Worm (Caenorhabditis elegans) whole organism, L2 larva: ENCODE data around the gene pek-1.

Experiments used
- C34F6.9 ChIP-seq: fragments of 150-350 bp; optimal IDR thresholded peaks from 2 replicates; lab custom pipeline; 2014; ENCODE audit warnings: missing biosample characterization, missing genetic modification characterization
- R02D3.7 ChIP-seq: fragments of 150-350 bp; optimal IDR thresholded peaks from 2 replicates; lab custom pipeline; 2014; ENCODE audit warnings: missing biosample characterization, missing genetic modification characterization
- Y55F3AM.14 ChIP-seq: fragments of 200-800 bp; sonication (Bioruptor generic); optimal IDR thresholded peaks from 2 replicates; lab custom pipeline; 2018; ENCODE audit warnings: mild to moderate bottlenecking, missing genetic modification characterization, missing compliant biosample characterization
- ZK546.5 ChIP-seq: sonication (generic microtip); optimal IDR thresholded peaks from 2 replicates; lab custom pipeline; 2017; ENCODE audit warnings: missing biosample characterization, missing genetic modification characterization
- aly-2 ChIP-seq: fragments of 150-350 bp; optimal IDR thresholded peaks from 2 replicates; lab custom pipeline; 2014; ENCODE audit warnings: missing biosample characterization, missing genetic modification characterization
- ama-1 ChIP-seq: fragments of 150-350 bp; optimal IDR thresholded peaks from 2 replicates; lab custom pipeline; 2018; ENCODE audit warnings: inconsistent platforms
- blmp-1 ChIP-seq: sonication (generic microtip); optimal IDR thresholded peaks from 2 replicates; lab custom pipeline; 2017; ENCODE audit warnings: missing genetic modification characterization, mild to moderate bottlenecking, missing compliant biosample characterization, antibody characterized with exemption, moderate library complexity; ENCODE audit not compliant: insufficient read depth
- ceh-16 ChIP-seq: fragments of 150-350 bp; optimal IDR thresholded peaks from 2 replicates; lab custom pipeline; 2014; ENCODE audit warnings: missing biosample characterization, missing genetic modification characterization
- ceh-82 ChIP-seq: fragments of 150-350 bp; optimal IDR thresholded peaks from 2 replicates; lab custom pipeline; 2014; ENCODE audit warnings: missing biosample characterization, missing genetic modification characterization
- crh-2 ChIP-seq: sonication (generic microtip); optimal IDR thresholded peaks from 2 replicates; lab custom pipeline; 2017; ENCODE audit warnings: missing biosample characterization, missing genetic modification characterization
- dmd-4 ChIP-seq: sonication (generic microtip); optimal IDR thresholded peaks from 2 replicates; lab custom pipeline; 2017; ENCODE audit warnings: missing biosample characterization, missing genetic modification characterization
- egl-27 ChIP-seq: sonication (generic microtip); optimal IDR thresholded peaks from 3 replicates; lab custom pipeline; 2017; ENCODE audit warnings: missing biosample characterization, missing genetic modification reagents, missing genetic modification characterization
- elt-3 ChIP-seq: sonication (generic microtip); optimal IDR thresholded peaks from 2 replicates; lab custom pipeline; 2017; ENCODE audit warnings: missing biosample characterization, missing genetic modification characterization
- fos-1 ChIP-seq: fragments of 150-350 bp; optimal IDR thresholded peaks from 2 replicates; lab custom pipeline; 2014; ENCODE audit warnings: missing biosample characterization, missing genetic modification characterization
- gmeb-1 ChIP-seq: fragments of 150-350 bp; optimal IDR thresholded peaks from 2 replicates; lab custom pipeline; 2014; ENCODE audit warnings: missing biosample characterization, missing genetic modification characterization
- mdl-1 ChIP-seq, 2 experiments: fragments of 150-350 bp in 1 of 2; sonication (generic microtip) in 1 of 2; optimal IDR thresholded peaks; 2 replicates each; lab custom pipeline; 2017; ENCODE audit warnings: missing biosample characterization in 2 of 2, missing genetic modification characterization in 2 of 2
- nhr-10 ChIP-seq: sonication (generic microtip); optimal IDR thresholded peaks from 2 replicates; lab custom pipeline; 2017; ENCODE audit warnings: missing biosample characterization, missing genetic modification characterization
- nhr-12 ChIP-seq: fragments of 150-350 bp; optimal IDR thresholded peaks from 2 replicates; lab custom pipeline; 2014; ENCODE audit warnings: missing biosample characterization, missing genetic modification characterization
- nhr-129 ChIP-seq: fragments of 150-350 bp; optimal IDR thresholded peaks from 2 replicates; lab custom pipeline; 2014; ENCODE audit warnings: missing biosample characterization, missing genetic modification characterization
- nhr-23 ChIP-seq: fragments of 150-350 bp; optimal IDR thresholded peaks from 2 replicates; lab custom pipeline; 2014; ENCODE audit warnings: missing biosample characterization, missing genetic modification reagents, missing genetic modification characterization
- nhr-237 ChIP-seq: fragments of 150-350 bp; optimal IDR thresholded peaks from 2 replicates; lab custom pipeline; 2014; ENCODE audit warnings: missing biosample characterization, missing genetic modification characterization
- nhr-25 ChIP-seq: fragments of 150-350 bp; sonication (generic microtip); optimal IDR thresholded peaks from 3 replicates; lab custom pipeline; 2014; ENCODE audit warnings: missing biosample characterization, missing genetic modification characterization
- nhr-6 ChIP-seq: fragments of 150-350 bp; optimal IDR thresholded peaks from 2 replicates; lab custom pipeline; 2014; ENCODE audit warnings: missing biosample characterization, missing genetic modification characterization
- peb-1 ChIP-seq: fragments of 150-350 bp; optimal IDR thresholded peaks from 2 replicates; lab custom pipeline; 2014; ENCODE audit warnings: missing biosample characterization, missing genetic modification characterization
- sem-4 ChIP-seq: fragments of 150-350 bp; optimal IDR thresholded peaks from 2 replicates; lab custom pipeline; 2014; ENCODE audit warnings: missing biosample characterization, missing genetic modification reagents, missing genetic modification characterization
- sma-9 ChIP-seq, 2 experiments: fragments of 150-350 bp in 1 of 2; sonication (generic microtip) in 1 of 2; optimal IDR thresholded peaks; 2 replicates each; lab custom pipeline; 2014 to 2016; ENCODE audit warnings: missing genetic modification characterization in 2 of 2, mild to moderate bottlenecking in 1 of 2, missing biosample characterization in 1 of 2, missing compliant biosample characterization in 1 of 2, missing genetic modification reagents in 1 of 2, moderate library complexity in 1 of 2
- snpc-4 ChIP-seq: fragments of 150-350 bp; optimal IDR thresholded peaks from 2 replicates; lab custom pipeline; 2014; ENCODE audit warnings: missing biosample characterization, missing genetic modification characterization
- unc-39 ChIP-seq: fragments of 150-350 bp; optimal IDR thresholded peaks from 2 replicates; lab custom pipeline; 2014; ENCODE audit warnings: missing biosample characterization, missing genetic modification characterization
- unc-55 ChIP-seq: fragments of 150-350 bp; sonication (generic microtip); optimal IDR thresholded peaks from 3 replicates; lab custom pipeline; 2014; ENCODE audit warnings: missing biosample characterization, missing genetic modification reagents, missing genetic modification characterization
- zag-1 ChIP-seq: fragments of 150-350 bp; optimal IDR thresholded peaks from 2 replicates; lab custom pipeline; 2014; ENCODE audit warnings: missing biosample characterization, missing genetic modification characterization
- ztf-1 ChIP-seq: fragments of 200-800 bp; sonication (Bioruptor generic); conservative IDR thresholded peaks from 2 replicates; pipeline ENCODE4 v1.3.6; 2022; ENCODE audit warnings: missing genetic modification characterization, missing compliant biosample characterization
- ztf-11 ChIP-seq: sonication (generic microtip); optimal IDR thresholded peaks from 2 replicates; lab custom pipeline; 2017; ENCODE audit warnings: missing biosample characterization, missing genetic modification characterization
- ztf-4 ChIP-seq: fragments of 150-350 bp; optimal IDR thresholded peaks from 2 replicates; lab custom pipeline; 2014; ENCODE audit warnings: missing biosample characterization, missing genetic modification characterization

The pek-1 gene

ce11 chrX:11462112-11462511 is 47.4 kb upstream of the pek-1 start:
- TF ChIP-seq sma-9 (GFP tag; optimal IDR thresholded peaks at IDR 0.05; lab: Kevin White, UChicago) = peak; percentile 29
- no peak for TF ChIP-seq sma-9 (tag; optimal IDR thresholded peaks at IDR 0.05; lab: Kevin White, UChicago)
- no peak for TF ChIP-seq ZK546.5 (tag; lab: Kevin White, UChicago)
- TF ChIP-seq C34F6.9 (tag; lab: Kevin White, UChicago) = no peak
- TF ChIP-seq egl-27 = no peak
- TF ChIP-seq ztf-4 (tag; lab: Kevin White, UChicago) = no peak
- no peak for TF ChIP-seq ama-1 (lab: Kevin White, UChicago)
- TF ChIP-seq crh-2 (tag; lab: Kevin White, UChicago) = peak; percentile 36
- TF ChIP-seq aly-2 (tag; lab: Kevin White, UChicago) = no peak
- TF ChIP-seq nhr-25 (tag; lab: Kevin White, UChicago) = peak; percentile 78
- peak; percentile 73 for TF ChIP-seq nhr-6 (tag; lab: Kevin White, UChicago)
- no peak for TF ChIP-seq zag-1 (tag; lab: Kevin White, UChicago)
- TF ChIP-seq ceh-16 (tag; lab: Kevin White, UChicago) = peak; percentile 14
- no peak for TF ChIP-seq dmd-4 (tag; lab: Kevin White, UChicago)
- TF ChIP-seq unc-55 = no peak
- no peak for TF ChIP-seq peb-1 (tag; lab: Kevin White, UChicago)
- peak; percentile 9 for TF ChIP-seq nhr-129 (tag; lab: Kevin White, UChicago)
- no peak for TF ChIP-seq elt-3 (tag; lab: Kevin White, UChicago)
- TF ChIP-seq nhr-12 (tag; lab: Kevin White, UChicago) = no peak
- no peak for TF ChIP-seq ztf-1 (GFP tag; lab: Robert Waterston, UW)

ce11 chrX:11461545-11461944 is 46.9 kb upstream of the pek-1 start:
- TF ChIP-seq R02D3.7 (tag; lab: Kevin White, UChicago) (no peak), mdl-1 (tag; optimal IDR thresholded peaks at IDR 0.05; lab: Kevin White, UChicago) (peak in 1 of 2 experiments; percentile 5), ztf-11 (tag; lab: Kevin White, UChicago) (no peak), blmp-1 (tag; lab: Kevin White, UChicago) (peak; percentile 91), fos-1 (tag; lab: Kevin White, UChicago) (peak; percentile 13), dmd-4 (tag; lab: Kevin White, UChicago) (no peak), ama-1 (lab: Kevin White, UChicago) (no peak), nhr-237 (no peak)

ce11 chrX:11456665-11457064 is 42.0 kb upstream of the pek-1 start:
- TF ChIP-seq nhr-25 (tag; lab: Kevin White, UChicago) (no peak), ztf-11 (tag; lab: Kevin White, UChicago) (no peak), elt-3 (tag; lab: Kevin White, UChicago) (no peak), nhr-6 (tag; lab: Kevin White, UChicago) (no peak), sem-4 (no peak), unc-55 (no peak), snpc-4 (tag; lab: Kevin White, UChicago) (no peak), peb-1 (tag; lab: Kevin White, UChicago) (no peak), ceh-82 (no peak)
- TF ChIP-seq, all 48 proteins: peak for 0

- TF ChIP-seq nhr-25 (tag; lab: Kevin White, UChicago) = peak; percentile 13
- TF ChIP-seq sma-9 (GFP tag; optimal IDR thresholded peaks at IDR 0.05; lab: Kevin White, UChicago) = no peak
- no peak for TF ChIP-seq sma-9 (tag; optimal IDR thresholded peaks at IDR 0.05; lab: Kevin White, UChicago)
- TF ChIP-seq ama-1 (lab: Kevin White, UChicago) = no peak
- TF ChIP-seq nhr-10 (tag; lab: Kevin White, UChicago) = no peak
- no peak for TF ChIP-seq aly-2 (tag; lab: Kevin White, UChicago)
Measured at ce11 chrX:11454231-11454630, 39.5 kb upstream of the pek-1 start, which contains the start of gene F48C5.2. F48C5.2 (minus strand) TSS chrX:11454331.

- TF ChIP-seq gmeb-1 = no peak
- TF ChIP-seq ztf-11 (tag; lab: Kevin White, UChicago) = no peak
- no peak for TF ChIP-seq sma-9 (GFP tag; optimal IDR thresholded peaks at IDR 0.05; lab: Kevin White, UChicago)
- TF ChIP-seq sma-9 (tag; optimal IDR thresholded peaks at IDR 0.05; lab: Kevin White, UChicago) = no peak
- no peak for TF ChIP-seq unc-39 (tag; lab: Kevin White, UChicago)
- peak; percentile 56 for TF ChIP-seq nhr-25 (tag; lab: Kevin White, UChicago)
- no peak for TF ChIP-seq nhr-23 (tag; lab: Kevin White, UChicago)
- TF ChIP-seq sem-4 = peak; percentile 10
- TF ChIP-seq Y55F3AM.14 = no peak
- no peak for TF ChIP-seq blmp-1 (tag; lab: Kevin White, UChicago)
- TF ChIP-seq elt-3 (tag; lab: Kevin White, UChicago) = no peak
Measured at ce11 chrX:11452316-11452715, 37.6 kb upstream of the pek-1 start.
